Fruit fly (Drosophila melanogaster): Measurements from ENCODE around the gene CG31459.

The CG31459 gene

DNA sequence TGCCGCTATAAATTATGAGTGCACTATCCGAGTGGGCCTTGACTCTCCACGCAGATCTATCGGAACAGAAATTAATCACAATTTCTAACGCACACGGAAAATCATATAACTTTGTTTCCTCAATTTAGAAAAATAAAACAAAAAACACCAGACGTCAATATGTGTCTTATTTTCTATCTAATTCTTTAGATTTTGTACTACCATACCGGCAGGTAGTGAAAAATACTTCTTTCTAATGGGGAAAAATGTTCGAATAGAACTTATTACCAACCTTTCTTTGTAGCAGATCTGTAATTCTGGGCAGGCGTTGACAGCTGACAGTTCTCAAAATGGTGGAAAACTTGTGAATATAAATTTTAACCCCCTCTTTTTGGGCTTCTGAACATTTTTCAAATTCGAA is at the start of gene CG31459:
Gene CG31459 (plus strand): TSS at position 301 of the 400 bp plus-strand sequence.
- TF ChIP-seq CG17801 (GFP tag; optimal IDR thresholded peaks at IDR 0.05; ENCODE audit: partially characterized antibody), result no peak

dm6 chr3R:19792697-19793096 is 47.9 kb upstream of the CG31459 start:
- TF ChIP-seq CG17801 (GFP tag; optimal IDR thresholded peaks at IDR 0.05; ENCODE audit: partially characterized antibody), result no peak

DNA sequence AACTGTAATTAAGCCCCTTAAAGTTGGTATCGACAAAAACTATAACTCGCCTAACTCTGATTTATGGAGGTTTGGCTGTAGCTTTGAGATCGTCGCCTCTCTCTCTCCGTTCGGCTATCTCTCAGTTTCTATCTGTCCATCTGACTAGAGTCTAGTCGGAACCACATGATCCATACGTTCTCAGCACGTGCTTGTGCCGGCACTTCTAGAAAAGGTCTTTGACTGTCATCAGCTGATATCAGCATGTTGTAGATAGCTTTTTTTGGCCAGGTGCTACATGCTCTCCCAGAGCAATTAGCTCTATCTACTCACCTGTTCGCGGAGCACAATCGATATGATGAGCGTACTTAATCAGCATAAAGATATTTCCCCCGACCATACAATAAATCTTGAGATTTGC is 47.0 kb upstream of the CG31459 start:
- TF ChIP-seq CG17801 (GFP tag; optimal IDR thresholded peaks at IDR 0.05; ENCODE audit: partially characterized antibody), result no peak

DNA sequence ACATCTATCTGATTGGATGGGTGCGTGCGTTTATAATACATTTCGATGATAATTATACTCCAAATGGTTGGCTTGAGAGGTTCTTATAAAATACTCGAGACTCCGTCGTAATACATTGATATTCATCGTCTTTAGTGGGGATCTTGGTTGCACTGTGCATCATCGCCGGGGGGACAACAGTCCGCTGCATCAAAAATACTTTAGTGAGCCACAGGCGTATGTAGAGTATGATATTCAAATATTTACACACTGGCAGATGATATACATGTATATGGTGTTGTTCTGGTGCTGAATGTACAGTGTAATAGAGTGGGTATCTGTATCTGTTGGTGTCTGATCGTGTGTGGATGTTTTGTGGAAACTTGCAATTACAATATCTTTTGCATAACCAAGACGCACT is 45.3 kb upstream of the CG31459 start:
- no peak for TF ChIP-seq CG17801 (GFP tag; optimal IDR thresholded peaks at IDR 0.05; ENCODE audit: partially characterized antibody)

DNA sequence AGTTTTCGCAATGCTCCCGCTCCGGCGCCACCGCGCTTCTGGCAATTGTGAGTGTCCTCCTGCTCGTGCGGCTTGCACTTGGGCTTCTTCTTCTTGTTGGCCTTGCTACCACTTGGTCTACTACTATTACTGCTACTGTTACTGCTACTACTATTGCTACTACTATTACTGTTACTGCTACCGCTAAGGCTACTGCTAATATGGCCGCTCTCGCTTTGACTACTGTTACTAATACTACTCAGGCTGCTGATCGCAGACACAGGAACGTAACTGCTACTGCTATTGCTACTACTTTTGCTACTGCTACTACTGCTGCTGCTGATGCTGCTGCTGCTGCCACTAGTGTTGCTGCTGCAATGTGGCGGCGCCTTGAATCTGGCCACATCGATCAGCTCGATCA is 43.8 kb upstream of the CG31459 start:
- TF ChIP-seq CG17801 (GFP tag; optimal IDR thresholded peaks at IDR 0.05; ENCODE audit: partially characterized antibody), result no peak

DNA sequence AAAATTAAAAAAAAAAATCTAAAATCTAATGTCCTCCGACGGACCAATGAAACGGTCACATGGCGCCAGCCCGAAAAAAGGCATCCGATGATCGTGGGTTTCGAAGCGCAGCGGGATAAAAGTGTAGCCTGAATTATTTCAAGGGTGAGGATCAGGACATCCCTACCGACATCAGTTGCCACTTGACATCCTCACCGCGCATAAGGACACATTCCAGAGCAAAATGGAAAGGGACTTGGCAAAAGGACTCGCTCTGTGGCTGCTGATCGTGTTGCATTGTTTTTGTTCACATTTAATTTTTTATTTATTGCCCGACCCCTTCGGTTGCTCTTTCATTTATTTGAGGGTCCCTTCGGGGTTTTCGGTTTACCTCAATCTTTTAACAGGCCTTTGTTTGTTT is 41.0 kb upstream of the CG31459 start:
- no peak for TF ChIP-seq CG17801 (GFP tag; optimal IDR thresholded peaks at IDR 0.05; ENCODE audit: partially characterized antibody)

- TF ChIP-seq CG17801 (GFP tag; optimal IDR thresholded peaks at IDR 0.05; ENCODE audit: partially characterized antibody), result no peak
Measured at dm6 chr3R:19801752-19802151, 38.9 kb upstream of the CG31459 start.

dm6 chr3R:19802508-19802907 is 38.1 kb upstream of the CG31459 start:
- no peak for TF ChIP-seq CG17801 (GFP tag; optimal IDR thresholded peaks at IDR 0.05; ENCODE audit: partially characterized antibody)

DNA sequence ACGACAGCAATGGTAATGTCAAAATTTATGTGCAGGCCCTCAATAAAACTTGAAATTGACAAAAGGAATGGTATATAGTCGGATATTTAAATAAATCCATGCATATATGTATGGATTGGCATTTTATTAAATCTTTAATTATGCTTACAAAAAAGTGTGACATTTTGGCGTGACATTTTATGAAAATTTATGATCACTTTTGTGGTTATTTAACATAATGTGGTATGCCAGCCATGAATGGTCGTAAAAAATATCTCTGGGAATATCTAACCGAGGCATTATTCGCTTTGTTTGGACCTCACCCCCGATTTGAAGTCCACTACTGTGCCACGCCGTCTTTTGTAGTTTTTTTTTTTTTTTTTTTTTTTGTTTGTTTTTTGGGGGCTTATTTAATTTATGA is 37.1 kb upstream of the CG31459 start:
- TF ChIP-seq CG17801 (GFP tag; optimal IDR thresholded peaks at IDR 0.05; ENCODE audit: partially characterized antibody), result no peak

DNA sequence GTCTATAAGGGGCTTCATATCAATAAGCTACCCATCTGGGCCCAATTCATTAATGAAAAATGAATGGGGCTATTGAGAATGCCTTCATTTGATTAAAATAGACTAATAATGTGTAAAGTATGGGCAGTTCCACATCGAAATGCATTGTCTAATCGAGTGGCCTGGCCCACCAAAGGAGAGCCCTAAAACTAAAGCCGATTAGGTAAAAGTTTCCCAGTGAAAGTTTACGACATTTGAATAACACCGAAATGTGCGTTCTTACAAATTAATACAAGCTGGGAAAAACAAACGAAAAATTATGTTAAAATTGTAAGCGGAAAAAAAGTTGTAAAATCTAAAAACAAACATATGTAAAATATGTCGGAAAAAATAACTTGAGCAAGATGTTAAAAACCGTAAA is 35.7 kb upstream of the CG31459 start:
- TF ChIP-seq CG17801 (GFP tag; optimal IDR thresholded peaks at IDR 0.05; ENCODE audit: partially characterized antibody), result no peak

DNA sequence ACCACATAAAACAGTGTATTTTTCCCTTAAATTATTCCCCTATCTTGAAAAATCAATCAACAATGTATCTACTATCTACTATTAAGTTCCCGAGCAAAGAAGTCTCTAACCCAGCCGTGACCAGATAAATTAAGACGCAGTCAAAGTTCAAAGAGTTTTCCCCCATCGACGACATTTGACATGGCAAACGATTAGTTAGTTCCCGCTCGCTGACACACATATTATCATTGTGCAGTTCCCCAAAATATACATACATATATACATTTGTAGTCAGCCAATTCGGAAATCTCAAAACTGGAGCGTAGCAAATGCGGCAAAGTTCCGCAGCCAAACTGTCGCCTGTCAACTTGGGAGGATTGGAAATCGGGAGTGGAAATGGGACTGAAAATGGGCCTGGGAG is 33.5 kb upstream of the CG31459 start:
- no peak for TF ChIP-seq CG17801 (GFP tag; optimal IDR thresholded peaks at IDR 0.05; ENCODE audit: partially characterized antibody)

DNA sequence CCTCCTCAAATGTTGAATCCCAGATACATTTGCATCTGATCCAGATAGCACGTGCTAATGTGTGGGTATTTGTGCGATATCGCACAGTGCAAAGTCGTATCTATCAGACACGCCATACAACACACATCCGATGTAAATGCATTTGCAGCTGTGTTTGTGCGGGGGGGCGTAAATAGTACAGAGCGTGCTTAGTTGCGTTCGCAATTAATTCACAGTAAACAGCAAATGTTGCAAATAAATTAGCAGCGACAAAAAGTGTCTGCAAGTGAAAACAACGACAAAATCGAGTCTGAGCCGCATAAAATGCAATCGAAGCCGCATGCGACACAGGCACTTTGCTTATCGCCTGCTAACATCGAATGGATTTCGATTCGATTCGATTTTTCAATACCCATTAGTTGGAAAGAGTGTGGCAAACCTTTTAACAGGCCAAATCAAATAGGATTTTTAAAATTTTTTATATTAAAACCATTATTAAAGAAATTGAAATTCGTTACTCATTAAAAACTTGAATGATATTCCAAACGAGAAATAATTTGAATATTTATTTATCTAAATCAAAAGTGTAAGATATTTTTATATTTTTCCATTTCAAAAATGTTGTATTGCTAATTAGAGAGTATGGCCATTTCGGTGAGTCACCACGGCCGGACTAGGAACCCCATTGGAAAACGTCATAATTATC is 32.8 kb upstream of the CG31459 start:
- no peak for TF ChIP-seq CG17801 (GFP tag; optimal IDR thresholded peaks at IDR 0.05; ENCODE audit: partially characterized antibody)

- TF ChIP-seq CG17801 (GFP tag; optimal IDR thresholded peaks at IDR 0.05; ENCODE audit: partially characterized antibody), result no peak
Measured at dm6 chr3R:19808430-19808756, 32.3 kb upstream of the CG31459 start.

- no peak for TF ChIP-seq CG17801 (GFP tag; optimal IDR thresholded peaks at IDR 0.05; ENCODE audit: partially characterized antibody)
Measured at dm6 chr3R:19811510-19811909, 29.1 kb upstream of the CG31459 start.

- TF ChIP-seq CG17801 (GFP tag; optimal IDR thresholded peaks at IDR 0.05; ENCODE audit: partially characterized antibody), result no peak
Measured at dm6 chr3R:19812472-19812871, 28.2 kb upstream of the CG31459 start.

dm6 chr3R:19813217-19813616 is 27.4 kb upstream of the CG31459 start:
- no peak for TF ChIP-seq CG17801 (GFP tag; optimal IDR thresholded peaks at IDR 0.05; ENCODE audit: partially characterized antibody)

- no peak for TF ChIP-seq CG17801 (GFP tag; optimal IDR thresholded peaks at IDR 0.05; ENCODE audit: partially characterized antibody)
Measured at dm6 chr3R:19816758-19817157, 23.9 kb upstream of the CG31459 start.

All from ovary, adult (tissue).